Fruit fly (Drosophila melanogaster) whole organism, embryonic: ENCODE data around the gene Ctr1A.

Source experiments
- Abd-B ChIP-seq: fragments of 200-800 bp; sonication (Bioruptor generic); optimal IDR thresholded peaks from 2 replicates; lab custom pipeline; 2018; ENCODE audit warnings: missing biosample characterization, mild to moderate bottlenecking, missing genetic modification characterization, moderate library complexity
- Awh ChIP-seq: fragments of 200-800 bp; sonication (Bioruptor generic); IDR thresholded peaks from 2 replicates; pipeline ENCODE4, ENCODE4 v1.3.6; 2022; ENCODE audit warnings: missing biosample characterization, missing genetic modification characterization
- CG10979 ChIP-seq: fragments of 200-800 bp; sonication (Bioruptor generic); optimal IDR thresholded peaks from 2 replicates; lab custom pipeline; 2018; ENCODE audit warnings: missing biosample characterization, mild to moderate bottlenecking, missing genetic modification characterization, moderate library complexity
- CG11093 ChIP-seq: fragments of 200-800 bp; sonication (Bioruptor generic); IDR thresholded peaks from 3 replicates; pipeline ENCODE4 v1.3.6; 2022; ENCODE audit warnings: missing biosample characterization, missing genetic modification characterization
- CG12236 ChIP-seq: fragments of 200-800 bp; sonication (Bioruptor generic); optimal IDR thresholded peaks from 2 replicates; lab custom pipeline; 2016; ENCODE audit warnings: missing biosample characterization, missing genetic modification characterization
- CG14667 ChIP-seq: fragments of 200-800 bp; sonication (Bioruptor generic); IDR thresholded peaks from 2 replicates; pipeline ENCODE4 v1.3.6; 2022; ENCODE audit warnings: missing biosample characterization, missing genetic modification characterization
- CG17612 ChIP-seq: fragments of 200-800 bp; sonication (Bioruptor generic); IDR thresholded peaks from 2 replicates; pipeline ENCODE4 v1.3.6; 2022; ENCODE audit warnings: missing biosample characterization, missing genetic modification characterization
- CG18011 ChIP-seq: fragments of 200-800 bp; sonication (Bioruptor generic); optimal IDR thresholded peaks from 2 replicates; lab custom pipeline; 2017; ENCODE audit warnings: missing biosample characterization, missing genetic modification characterization, mild to moderate bottlenecking, moderate library complexity, missing genotype
- CG18599 ChIP-seq: fragments of 200-800 bp; sonication (Bioruptor generic); optimal IDR thresholded peaks from 3 replicates; lab custom pipeline; 2017; ENCODE audit warnings: missing biosample characterization, missing genetic modification characterization, mild to moderate bottlenecking, moderate library complexity, missing genetic modification reagents
- CG2116 ChIP-seq: fragments of 200-800 bp; sonication (Bioruptor generic); optimal IDR thresholded peaks from 3 replicates; lab custom pipeline; 2018; ENCODE audit warnings: missing biosample characterization, mild to moderate bottlenecking, missing genetic modification characterization
- CG2199 ChIP-seq: fragments of 200-800 bp; sonication (Bioruptor generic); IDR thresholded peaks from 3 replicates; pipeline ENCODE4 v1.3.6; 2022; ENCODE audit warnings: missing biosample characterization, missing genetic modification characterization
- CG2202 ChIP-seq: fragments of 200-800 bp; sonication (Bioruptor generic); optimal IDR thresholded peaks from 2 replicates; lab custom pipeline; 2018; ENCODE audit warnings: missing biosample characterization, mild to moderate bottlenecking, missing genetic modification characterization
- CG30403 ChIP-seq: fragments of 200-800 bp; sonication (Bioruptor generic); optimal IDR thresholded peaks from 3 replicates; lab custom pipeline; 2016; ENCODE audit warnings: missing biosample characterization, missing genetic modification characterization
- CG31441 ChIP-seq: fragments of 200-800 bp; sonication (Bioruptor generic); IDR thresholded peaks from 2 replicates; pipeline ENCODE4 v1.3.6; 2022; ENCODE audit warnings: missing biosample characterization, missing genetic modification characterization
- CG32767 ChIP-seq: fragments of 200-800 bp; sonication (Bioruptor generic); IDR thresholded peaks from 2 replicates; pipeline ENCODE4 v1.3.6; 2022; ENCODE audit warnings: missing biosample characterization, missing genetic modification characterization
- CG33213 ChIP-seq: fragments of 200-800 bp; sonication (Bioruptor generic); optimal IDR thresholded peaks from 3 replicates; lab custom pipeline; 2016; ENCODE audit warnings: missing biosample characterization, missing genetic modification characterization
- CG3407 ChIP-seq: fragments of 200-800 bp; sonication (Bioruptor generic); optimal IDR thresholded peaks from 2 replicates; lab custom pipeline; 2018; ENCODE audit warnings: missing biosample characterization, mild to moderate bottlenecking, missing genetic modification characterization
- CG3847 ChIP-seq: fragments of 200-800 bp; sonication (Bioruptor generic); IDR thresholded peaks from 2 replicates; pipeline ENCODE4 v1.3.6; 2022; ENCODE audit warnings: missing biosample characterization, missing genetic modification characterization
- CG4424 ChIP-seq: fragments of 200-800 bp; sonication (Bioruptor generic); optimal IDR thresholded peaks from 3 replicates; lab custom pipeline; 2016; ENCODE audit warnings: missing biosample characterization, missing genetic modification characterization
- CG7271 ChIP-seq: fragments of 200-800 bp; sonication (Bioruptor generic); optimal IDR thresholded peaks from 2 replicates; lab custom pipeline; 2018; ENCODE audit warnings: missing biosample characterization, mild to moderate bottlenecking, missing genetic modification characterization, moderate library complexity
- CG9876 ChIP-seq: fragments of 200-800 bp; sonication (Bioruptor generic); optimal IDR thresholded peaks from 2 replicates; lab custom pipeline; 2016; ENCODE audit warnings: missing biosample characterization, missing genetic modification characterization
- Dip3 ChIP-seq: fragments of 200-800 bp; sonication (Bioruptor generic); optimal IDR thresholded peaks from 3 replicates; lab custom pipeline; 2016; ENCODE audit warnings: missing biosample characterization, missing genetic modification characterization
- Drgx ChIP-seq: fragments of 200-800 bp; sonication (Bioruptor generic); IDR thresholded peaks from 2 replicates; pipeline ENCODE4 v1.3.6; 2022; ENCODE audit warnings: missing biosample characterization, missing genetic modification characterization
- E2f1 ChIP-seq: fragments of 200-800 bp; sonication (Bioruptor generic); IDR thresholded peaks from 2 replicates; pipeline ENCODE4 v1.3.6; 2022; ENCODE audit warnings: missing biosample characterization, missing genetic modification characterization
- ERR ChIP-seq: fragments of 200-800 bp; sonication (Bioruptor generic); optimal IDR thresholded peaks from 2 replicates; lab custom pipeline; 2016; ENCODE audit warnings: missing biosample characterization, missing genetic modification characterization
- Gug ChIP-seq: fragments of 200-800 bp; sonication (Bioruptor generic); IDR thresholded peaks from 4 replicates; pipeline ENCODE4 v1.3.6; 2022; ENCODE audit warnings: missing biosample characterization, missing genetic modification characterization
- H15 ChIP-seq: fragments of 200-800 bp; sonication (Bioruptor generic); IDR thresholded peaks from 3 replicates; pipeline ENCODE4 v1.3.6; 2022; ENCODE audit warnings: missing biosample characterization, missing genetic modification characterization
- H2.0 ChIP-seq: fragments of 200-800 bp; sonication (Bioruptor generic); IDR thresholded peaks from 2 replicates; pipeline ENCODE4 v1.3.6; 2022; ENCODE audit warnings: missing biosample characterization, missing genetic modification characterization
- HmgD ChIP-seq: fragments of 200-800 bp; sonication (Bioruptor generic); optimal IDR thresholded peaks from 3 replicates; lab custom pipeline; 2016; ENCODE audit warnings: missing biosample characterization, missing genetic modification characterization
- Jarid2 ChIP-seq: fragments of 200-800 bp; sonication (Bioruptor generic); optimal IDR thresholded peaks from 3 replicates; lab custom pipeline; 2017; ENCODE audit warnings: mild to moderate bottlenecking, missing biosample characterization, missing genetic modification reagents, missing genetic modification characterization
- Lhr ChIP-seq: fragments of 200-800 bp; sonication (Bioruptor generic); optimal IDR thresholded peaks from 3 replicates; lab custom pipeline; 2017; ENCODE audit warnings: mild to moderate bottlenecking, missing biosample characterization, missing genetic modification reagents, missing genetic modification characterization
- MESR4 ChIP-seq: fragments of 200-800 bp; sonication (Bioruptor generic); optimal IDR thresholded peaks from 2 replicates; lab custom pipeline; 2018; ENCODE audit warnings: missing biosample characterization, mild to moderate bottlenecking, missing genetic modification characterization, moderate library complexity
- Rx ChIP-seq: fragments of 200-800 bp; sonication (Bioruptor generic); IDR thresholded peaks from 2 replicates; pipeline ENCODE4 v1.3.6; 2022; ENCODE audit warnings: missing biosample characterization, missing genetic modification characterization
- al ChIP-seq: fragments of 200-800 bp; sonication (Bioruptor generic); IDR thresholded peaks from 2 replicates; pipeline ENCODE4 v1.3.6; 2022; ENCODE audit warnings: missing biosample characterization, missing genetic modification characterization
- ase ChIP-seq: fragments of 200-800 bp; sonication (Bioruptor generic); IDR thresholded peaks from 3 replicates; pipeline ENCODE4 v1.3.6; 2022; ENCODE audit warnings: missing biosample characterization, missing genetic modification characterization
- bigmax ChIP-seq: fragments of 200-800 bp; sonication (Bioruptor generic); optimal IDR thresholded peaks from 2 replicates; lab custom pipeline; 2018; ENCODE audit warnings: missing biosample characterization, mild to moderate bottlenecking, missing genetic modification characterization
- crol ChIP-seq: fragments of 200-800 bp; sonication (Bioruptor generic); IDR thresholded peaks from 2 replicates; pipeline ENCODE4 v1.3.6; 2022; ENCODE audit warnings: missing biosample characterization, missing genetic modification characterization
- esg ChIP-seq: fragments of 200-800 bp; sonication (Bioruptor generic); conservative IDR thresholded peaks from 2 replicates; pipeline ENCODE4 v1.3.6; 2022; ENCODE audit warnings: missing biosample characterization, missing genetic modification characterization
- fd64A ChIP-seq: fragments of 200-800 bp; sonication (Bioruptor generic); optimal IDR thresholded peaks from 3 replicates; lab custom pipeline; 2018; ENCODE audit warnings: missing biosample characterization, mild to moderate bottlenecking, missing genetic modification characterization
- fd96Cb ChIP-seq: fragments of 200-800 bp; sonication (Bioruptor generic); optimal IDR thresholded peaks from 2 replicates; lab custom pipeline; 2018; ENCODE audit warnings: missing biosample characterization, mild to moderate bottlenecking, missing genetic modification characterization, moderate library complexity
- fru ChIP-seq: fragments of >200 bp; optimal IDR thresholded peaks from 2 replicates; lab custom pipeline; 2017
- fu2 ChIP-seq: fragments of 200-800 bp; sonication (Bioruptor generic); optimal IDR thresholded peaks from 2 replicates; lab custom pipeline; 2016; ENCODE audit warnings: missing biosample characterization, missing genetic modification characterization
- gro ChIP-seq: fragments of 200-800 bp; sonication (Bioruptor generic); optimal IDR thresholded peaks from 2 replicates; lab custom pipeline; 2016; ENCODE audit warnings: missing biosample characterization, missing genetic modification characterization
- ham ChIP-seq: fragments of 200-800 bp; sonication (Bioruptor generic); IDR thresholded peaks from 2 replicates; pipeline ENCODE4 v1.3.6; 2022; ENCODE audit warnings: missing biosample characterization, missing genetic modification characterization
- pb ChIP-seq: fragments of 200-800 bp; sonication (Bioruptor generic); optimal IDR thresholded peaks from 3 replicates; lab custom pipeline; 2016; ENCODE audit warnings: missing biosample characterization, missing genetic modification characterization
- phol ChIP-seq: fragments of 200-800 bp; sonication (Bioruptor generic); optimal IDR thresholded peaks from 3 replicates; lab custom pipeline; 2018; ENCODE audit warnings: missing biosample characterization, mild to moderate bottlenecking, missing genetic modification characterization, moderate library complexity
- pum ChIP-seq: fragments of 200-800 bp; sonication (Bioruptor generic); optimal IDR thresholded peaks from 2 replicates; lab custom pipeline; 2016; ENCODE audit warnings: missing biosample characterization, missing genetic modification characterization
- sd ChIP-seq: fragments of 200-800 bp; sonication (Bioruptor generic); optimal IDR thresholded peaks from 3 replicates; lab custom pipeline; 2018; ENCODE audit warnings: missing biosample characterization, mild to moderate bottlenecking, missing genetic modification characterization, moderate library complexity
- sens ChIP-seq: fragments of 200-800 bp; sonication (Bioruptor generic); peaks from one replicate; lab custom pipeline; 2016; ENCODE audit warnings: missing biosample characterization, missing genetic modification characterization
- tap ChIP-seq: fragments of 200-800 bp; optimal IDR thresholded peaks from 3 replicates; lab custom pipeline; 2019; ENCODE audit warnings: missing biosample characterization, mild to moderate bottlenecking, missing genetic modification characterization, moderate library complexity
- yki ChIP-seq: fragments of >200 bp; optimal IDR thresholded peaks from 3 replicates; lab custom pipeline; 2018
- zf30C ChIP-seq: fragments of 200-800 bp; sonication (Bioruptor generic); optimal IDR thresholded peaks from 3 replicates; lab custom pipeline; 2018; ENCODE audit warnings: missing biosample characterization, mild to moderate bottlenecking, missing genetic modification characterization

The Ctr1A gene

DNA sequence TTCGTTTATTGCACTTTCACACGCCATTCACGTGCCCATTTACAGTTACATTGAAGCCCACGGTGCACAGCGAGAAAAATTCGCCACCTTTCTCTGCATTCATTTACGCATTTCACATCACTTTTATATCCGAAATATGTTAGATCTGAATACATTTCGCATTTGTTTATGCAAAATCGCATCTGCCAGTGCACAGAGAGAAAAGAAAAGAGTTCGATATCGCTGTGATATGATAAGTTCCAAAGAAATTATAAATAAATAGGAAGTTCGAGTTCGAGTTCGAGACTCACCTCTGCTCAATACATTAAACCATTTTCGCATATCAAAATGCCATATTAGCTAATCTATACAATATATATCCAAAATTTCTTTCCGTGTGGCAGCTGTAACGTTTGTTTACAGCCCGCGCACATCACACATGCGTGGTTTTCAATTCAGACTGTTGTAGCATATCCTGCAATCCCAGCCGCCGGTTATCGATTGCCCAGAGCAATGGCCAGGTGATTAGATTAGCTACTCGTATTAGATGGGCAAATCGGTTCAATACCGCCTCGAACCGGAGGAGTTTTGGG, 5.3 kb upstream of the Ctr1A start (continued):
- TF ChIP-seq CG4424 (GFP tag; lab: Kevin White, UChicago) (peak; percentile 86), CG2116 (peak; percentile 49), pb (GFP tag; lab: Kevin White, UChicago) (peak; percentile 71), bigmax (GFP tag; lab: Kevin White, UChicago) (no peak), H2.0 (peak; percentile 71), phol (peak; percentile 86), esg (GFP tag; lab: Robert Waterston, UW) (peak; percentile 85), CG10979 (tag; lab: Kevin White, UChicago) (peak; percentile 82), Rx (GFP tag; lab: Robert Waterston, UW) (peak; percentile 69), CG11093 (GFP tag; lab: Robert Waterston, UW) (peak; percentile 79), CG18011 (GFP tag; lab: Kevin White, UChicago) (peak; percentile 58), pum (GFP tag; lab: Kevin White, UChicago) (peak; percentile 72), CG7271 (tag; lab: Kevin White, UChicago) (no peak), CG31441 (GFP tag; lab: Robert Waterston, UW) (peak; percentile 82), sens (GFP tag; lab: Kevin White, UChicago) (peak; percentile 96), H15 (GFP tag; lab: Robert Waterston, UW) (peak; percentile 65; the same call in 2 of the 3 replicates), E2f1 (GFP tag; lab: Robert Waterston, UW) (peak; percentile 78), fu2 (peak; percentile 79), CG18599 (GFP tag; lab: Kevin White, UChicago) (peak; percentile 90), Lhr (peak; percentile 40), CG2202 (peak; percentile 9), CG3407 (GFP tag; lab: Kevin White, UChicago) (peak; percentile 50), CG17612 (GFP tag; lab: Robert Waterston, UW) (peak; percentile 53; the same call in 1 of the 2 replicates), Gug (GFP tag; lab: Robert Waterston, UW) (peak; percentile 72), ham (0 out of 2 replicates have a peak, but pooled peaks have one; percentile 20), Abd-B (GFP tag; lab: Kevin White, UChicago) (peak; percentile 84), al (GFP tag; lab: Robert Waterston, UW) (peak; percentile 71; the same call in 1 of the 2 replicates), CG2199 (no peak), ase (GFP tag; lab: Robert Waterston, UW) (0 out of 3 replicates have a peak, but pooled peaks have one; percentile 32), CG12236 (peak; percentile 68), Awh (peak; percentile 57), MESR4 (GFP tag; lab: Kevin White, UChicago) (peak; percentile 9), tap (peak; percentile 81), fd64A (peak; percentile 18), CG33213 (peak; percentile 78), CG3847 (GFP tag; lab: Robert Waterston, UW) (peak; percentile 74), crol (GFP tag; lab: Robert Waterston, UW) (no peak), fru (lab: Kevin White, UChicago) (no peak), CG9876 (GFP tag; lab: Kevin White, UChicago) (peak; percentile 65), fd96Cb (tag; lab: Kevin White, UChicago) (peak; percentile 84), ERR (GFP tag; lab: Kevin White, UChicago) (peak; percentile 69), zf30C (GFP tag; lab: Kevin White, UChicago) (peak; percentile 84), gro (GFP tag; lab: Kevin White, UChicago) (peak; percentile 87), CG32767 (peak; percentile 68; the same call in 1 of the 2 replicates), CG30403 (GFP tag; lab: Kevin White, UChicago) (peak; percentile 87), yki (lab: Kevin White, UChicago) (no peak), Dip3 (GFP tag; lab: Kevin White, UChicago) (peak; percentile 85), sd (tag; lab: Kevin White, UChicago) (no peak), HmgD (GFP tag; lab: Kevin White, UChicago) (peak; percentile 12), Drgx (GFP tag; lab: Robert Waterston, UW) (peak; percentile 88), CG14667 (GFP tag; lab: Robert Waterston, UW) (peak; percentile 68), Jarid2 (GFP tag; lab: Kevin White, UChicago) (peak; percentile 66)
